Fruit fly (Drosophila melanogaster) whole organism, adult: ENCODE results near the gene CG6726.

ENCODE experiments used
- CG11617 ChIP-seq: fragments of 200-800 bp; sonication (Bioruptor generic); optimal IDR thresholded peaks from 2 replicates; lab custom pipeline; 2017; ENCODE audit warnings: mild to moderate bottlenecking, missing biosample characterization, missing genetic modification reagents, missing genetic modification characterization
- CG12768 ChIP-seq: fragments of 200-800 bp; sonication (Bioruptor generic); optimal IDR thresholded peaks from 2 replicates; lab custom pipeline; 2017; ENCODE audit warnings: missing biosample characterization, missing genetic modification characterization, mild to moderate bottlenecking, moderate library complexity, missing genetic modification reagents
- CG14711 ChIP-seq: fragments of 200-800 bp; sonication (Bioruptor generic); optimal IDR thresholded peaks from 2 replicates; lab custom pipeline; 2018; ENCODE audit warnings: missing biosample characterization, mild to moderate bottlenecking, missing genetic modification characterization, moderate library complexity
- CG1620 ChIP-seq: fragments of 200-800 bp; sonication (Bioruptor generic); optimal IDR thresholded peaks from 2 replicates; lab custom pipeline; 2016; ENCODE audit warnings: missing biosample characterization, missing genetic modification characterization
- CG33017 ChIP-seq: fragments of 200-800 bp; sonication (Bioruptor generic); optimal IDR thresholded peaks from 2 replicates; lab custom pipeline; 2018; ENCODE audit warnings: missing biosample characterization, mild to moderate bottlenecking, missing genetic modification characterization, moderate library complexity
- CG5204 ChIP-seq: fragments of 200-800 bp; sonication (Bioruptor generic); optimal IDR thresholded peaks from 2 replicates; lab custom pipeline; 2016; ENCODE audit warnings: missing biosample characterization, missing genetic modification characterization
- CG7045 ChIP-seq: fragments of 200-800 bp; sonication (Bioruptor generic); optimal IDR thresholded peaks from 2 replicates; lab custom pipeline; 2017; ENCODE audit warnings: missing biosample characterization, mild to moderate bottlenecking, missing genetic modification characterization
- CG7101 ChIP-seq: fragments of 200-800 bp; sonication (Bioruptor generic); optimal IDR thresholded peaks from 2 replicates; lab custom pipeline; 2018; ENCODE audit warnings: missing biosample characterization, mild to moderate bottlenecking, missing genetic modification characterization, moderate library complexity
- Clk ChIP-seq: fragments of 200-800 bp; sonication (Bioruptor generic); optimal IDR thresholded peaks from 2 replicates; lab custom pipeline; 2017; ENCODE audit warnings: missing biosample characterization, missing genetic modification characterization
- Crg-1 ChIP-seq: fragments of 200-800 bp; sonication (Bioruptor generic); optimal IDR thresholded peaks from 2 replicates; lab custom pipeline; 2016; ENCODE audit warnings: missing biosample characterization, missing genetic modification characterization
- Hr96 ChIP-seq: fragments of 200-800 bp; sonication (Bioruptor generic); optimal IDR thresholded peaks from 2 replicates; lab custom pipeline; 2016; ENCODE audit warnings: missing biosample characterization, missing genetic modification characterization
- Mnt ChIP-seq: fragments of 200-800 bp; sonication (Bioruptor generic); optimal IDR thresholded peaks from 2 replicates; lab custom pipeline; 2016; ENCODE audit warnings: missing biosample characterization, mild to moderate bottlenecking, missing genetic modification characterization
- bab1 ChIP-seq: fragments of 200-800 bp; sonication (Bioruptor generic); optimal IDR thresholded peaks from 3 replicates; lab custom pipeline; 2019; ENCODE audit warnings: missing biosample characterization, mild to moderate bottlenecking, missing genetic modification characterization, moderate library complexity
- cic ChIP-seq: fragments of 200-800 bp; sonication (Bioruptor generic); optimal IDR thresholded peaks from 2 replicates; lab custom pipeline; 2017; ENCODE audit warnings: missing biosample characterization, mild to moderate bottlenecking, missing genetic modification characterization, moderate library complexity
- cnc ChIP-seq, 2 experiments: fragments of >200 bp; optimal IDR thresholded peaks; 2 replicates each; lab custom pipeline; 2017
- kay ChIP-seq: fragments of 200-800 bp; sonication (Bioruptor generic); peaks from one replicate; lab custom pipeline; 2016; ENCODE audit warnings: missing biosample characterization, missing genetic modification characterization, borderline replicate concordance
- ovo ChIP-seq: fragments of 200-800 bp; sonication (Bioruptor generic); optimal IDR thresholded peaks from 2 replicates; lab custom pipeline; 2016; ENCODE audit warnings: missing biosample characterization, missing genetic modification characterization
- pad ChIP-seq: fragments of 200-800 bp; sonication (Bioruptor generic); optimal IDR thresholded peaks from 3 replicates; lab custom pipeline; 2017; ENCODE audit warnings: missing biosample characterization, missing genetic modification characterization, mild to moderate bottlenecking, moderate library complexity, missing genetic modification reagents
- tj ChIP-seq: fragments of 200-800 bp; sonication (Bioruptor generic); optimal IDR thresholded peaks from 3 replicates; lab custom pipeline; 2017; ENCODE audit warnings: missing biosample characterization, mild to moderate bottlenecking, missing genetic modification characterization, moderate library complexity
- toe ChIP-seq: fragments of 200-800 bp; sonication (Bioruptor generic); optimal IDR thresholded peaks from 2 replicates; lab custom pipeline; 2016; ENCODE audit warnings: missing biosample characterization, missing genetic modification characterization

Gene CG6726

dm6 chr3R:23110724-23111123, 19.2 kb downstream of the CG6726 start:
- no peak for TF ChIP-seq CG7045 (GFP tag; lab: Kevin White, UChicago)
- no peak for TF ChIP-seq Crg-1
- no peak for TF ChIP-seq toe (GFP tag; lab: Kevin White, UChicago)
- TF ChIP-seq ovo, result no peak
- TF ChIP-seq CG5204 (GFP tag; lab: Kevin White, UChicago), result no peak
- TF ChIP-seq Hr96 (GFP tag; lab: Kevin White, UChicago), result no peak
- no peak for TF ChIP-seq CG11617 (GFP tag; lab: Kevin White, UChicago)
- TF ChIP-seq tj, result no peak
- TF ChIP-seq kay, result no peak
- no peak for TF ChIP-seq cic (GFP tag; lab: Kevin White, UChicago)
- TF ChIP-seq CG7101 (tag; lab: Kevin White, UChicago), result no peak

dm6 chr3R:23112680-23113362, 21.3 kb downstream of the CG6726 start, which contains the start of gene Cow:
Cow (minus strand) TSS chr3R:23112730.
- TF ChIP-seq ovo (no peak), CG5204 (GFP tag; lab: Kevin White, UChicago) (peak; percentile 67), Mnt (GFP tag; lab: Kevin White, UChicago) (no peak), tj (peak; percentile 17), cic (GFP tag; lab: Kevin White, UChicago) (no peak), Crg-1 (no peak), cnc (optimal IDR thresholded peaks at IDR 0.05; lab: Kevin White, UChicago) (no peak), Hr96 (GFP tag; lab: Kevin White, UChicago) (peak; percentile 53), Clk (GFP tag; lab: Kevin White, UChicago) (peak; percentile 62), CG7101 (tag; lab: Kevin White, UChicago) (peak; percentile 67), kay (no peak), toe (GFP tag; lab: Kevin White, UChicago) (peak; percentile 65), CG11617 (GFP tag; lab: Kevin White, UChicago) (peak; percentile 62), pad (GFP tag; lab: Kevin White, UChicago) (no peak), CG1620 (no peak), CG12768 (GFP tag; lab: Kevin White, UChicago) (peak; percentile 83), CG14711 (peak; percentile 79), CG7045 (GFP tag; lab: Kevin White, UChicago) (peak; percentile 75), bab1 (GFP tag; lab: Kevin White, UChicago) (no peak), CG33017 (tag; lab: Kevin White, UChicago) (peak; percentile 82)

DNA sequence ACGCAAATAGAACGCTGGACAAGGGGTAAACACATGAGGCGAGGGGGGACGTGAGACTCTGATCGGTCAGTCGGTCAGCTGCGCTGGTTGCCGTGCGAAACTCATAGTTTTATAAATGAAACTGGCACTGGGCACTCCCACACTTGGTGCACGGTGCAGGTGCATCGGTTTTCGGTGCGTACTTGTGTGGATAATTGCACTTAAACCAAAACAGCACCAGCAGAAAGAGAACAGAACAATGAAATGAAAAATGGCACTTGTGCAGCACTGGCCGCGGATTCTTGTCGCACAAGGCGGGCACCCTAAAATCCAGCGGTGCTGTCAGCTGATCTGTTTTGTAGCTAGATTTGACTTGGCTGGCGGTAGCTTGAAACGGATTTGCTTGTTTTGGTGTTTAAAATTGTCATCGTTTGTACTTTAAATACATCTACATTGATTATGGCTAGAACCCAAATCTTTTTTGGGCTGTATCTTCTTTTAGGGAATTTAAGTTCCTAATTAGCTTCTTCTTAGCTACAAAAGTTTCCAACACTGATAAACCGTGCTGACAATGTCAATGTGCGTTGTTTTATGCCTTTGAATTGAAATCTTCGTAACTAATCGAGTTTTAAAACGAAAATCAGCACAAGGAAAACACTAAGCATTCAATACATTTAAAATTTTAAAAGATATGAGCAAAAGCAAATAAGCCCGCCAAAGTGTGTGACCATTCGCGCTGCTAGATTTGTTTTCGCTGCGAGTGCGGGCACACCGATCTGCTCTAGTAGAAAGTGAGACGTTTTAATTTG, 26.4 kb downstream of the CG6726 start, which contains the start of the genes Rassf and CenB1A:
TSS of gene Rassf (minus strand) at position 249 of the 788 bp plus-strand sequence.
TSS of gene CenB1A (plus strand) at position 718 of the 788 bp plus-strand sequence.
- peak; percentile 39 for TF ChIP-seq CG1620
- TF ChIP-seq CG14711, result no peak
- peak; percentile 52 for TF ChIP-seq Mnt (GFP tag; lab: Kevin White, UChicago)
- TF ChIP-seq bab1 (GFP tag; lab: Kevin White, UChicago), result no peak
- TF ChIP-seq toe (GFP tag; lab: Kevin White, UChicago), result peak; percentile 72
- TF ChIP-seq cnc (optimal IDR thresholded peaks at IDR 0.05; lab: Kevin White, UChicago), result no peak
- TF ChIP-seq pad (GFP tag; lab: Kevin White, UChicago), result peak; percentile 42
- TF ChIP-seq Clk (GFP tag; lab: Kevin White, UChicago), result peak; percentile 9
- peak; percentile 11 for TF ChIP-seq CG33017 (tag; lab: Kevin White, UChicago)
- no peak for TF ChIP-seq cic (GFP tag; lab: Kevin White, UChicago)
- TF ChIP-seq CG11617 (GFP tag; lab: Kevin White, UChicago), result no peak
- TF ChIP-seq Crg-1, result peak; percentile 48
- TF ChIP-seq CG7101 (tag; lab: Kevin White, UChicago), result no peak
- TF ChIP-seq CG12768 (GFP tag; lab: Kevin White, UChicago), result peak; percentile 46
- peak; percentile 62 for TF ChIP-seq Hr96 (GFP tag; lab: Kevin White, UChicago)
- TF ChIP-seq ovo, result peak; percentile 34

DNA sequence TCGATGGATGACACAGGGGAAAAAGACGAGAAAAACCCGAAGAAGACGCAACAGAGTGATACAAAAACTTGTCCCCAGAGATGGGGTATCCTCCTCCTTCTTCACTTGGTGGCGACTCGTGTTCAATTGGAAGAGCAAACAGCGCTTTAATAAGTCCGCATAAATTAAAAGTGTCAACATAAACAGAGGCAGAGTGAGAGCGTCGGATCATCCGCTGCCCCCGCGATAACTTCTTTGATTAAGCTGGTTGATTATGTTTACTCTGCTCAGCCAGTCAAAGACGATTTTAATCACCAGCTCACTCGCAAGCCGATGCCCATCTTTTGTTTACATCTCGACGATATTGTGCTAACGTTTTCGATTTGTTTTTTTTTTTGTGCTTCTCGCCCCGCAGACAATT, 28.3 kb downstream of the CG6726 start:
- TF ChIP-seq CG12768 (GFP tag; lab: Kevin White, UChicago) (no peak), pad (GFP tag; lab: Kevin White, UChicago) (no peak), tj (no peak), cic (GFP tag; lab: Kevin White, UChicago) (no peak), CG7045 (GFP tag; lab: Kevin White, UChicago) (no peak), Hr96 (GFP tag; lab: Kevin White, UChicago) (no peak), Mnt (GFP tag; lab: Kevin White, UChicago) (no peak), bab1 (GFP tag; lab: Kevin White, UChicago) (no peak), kay (no peak), CG7101 (tag; lab: Kevin White, UChicago) (no peak), CG5204 (GFP tag; lab: Kevin White, UChicago) (no peak), CG14711 (no peak), Clk (GFP tag; lab: Kevin White, UChicago) (no peak), cnc (optimal IDR thresholded peaks at IDR 0.05; lab: Kevin White, UChicago) (no peak), CG1620 (no peak), CG33017 (tag; lab: Kevin White, UChicago) (no peak), ovo (no peak)

DNA sequence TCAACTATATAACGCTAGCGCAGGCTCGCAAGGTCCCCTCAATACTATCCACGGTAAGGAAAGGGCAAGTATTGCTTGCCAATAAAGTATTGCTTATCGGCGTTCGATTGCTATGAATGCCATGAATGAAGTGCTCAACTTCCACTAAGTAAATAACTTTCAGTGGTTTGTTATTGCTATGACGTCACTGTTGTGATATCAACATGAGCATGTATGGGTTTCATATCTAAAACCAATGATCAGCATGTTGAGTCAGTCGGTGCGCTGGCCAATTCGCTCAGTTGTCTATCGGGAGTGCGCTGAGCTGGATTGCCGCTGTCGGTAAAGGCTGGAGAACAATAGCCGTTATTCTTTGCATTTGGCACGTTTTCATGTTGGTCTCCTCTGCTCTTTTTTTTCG, 29.4 kb downstream of the CG6726 start:
- peak; percentile 7 for TF ChIP-seq Mnt (GFP tag; lab: Kevin White, UChicago)
- peak; percentile 26 for TF ChIP-seq bab1 (GFP tag; lab: Kevin White, UChicago)
- no peak for TF ChIP-seq cnc (optimal IDR thresholded peaks at IDR 0.05; lab: Kevin White, UChicago)
- TF ChIP-seq CG7101 (tag; lab: Kevin White, UChicago), result peak; percentile 4
- TF ChIP-seq CG14711, result no peak
- TF ChIP-seq pad (GFP tag; lab: Kevin White, UChicago), result no peak
- peak; percentile 87 for TF ChIP-seq cic (GFP tag; lab: Kevin White, UChicago)
- TF ChIP-seq Hr96 (GFP tag; lab: Kevin White, UChicago), result no peak
- TF ChIP-seq Clk (GFP tag; lab: Kevin White, UChicago), result no peak
